Worm (Caenorhabditis elegans): ENCODE data around the gene tlk-1.

Gene tlk-1

DNA sequence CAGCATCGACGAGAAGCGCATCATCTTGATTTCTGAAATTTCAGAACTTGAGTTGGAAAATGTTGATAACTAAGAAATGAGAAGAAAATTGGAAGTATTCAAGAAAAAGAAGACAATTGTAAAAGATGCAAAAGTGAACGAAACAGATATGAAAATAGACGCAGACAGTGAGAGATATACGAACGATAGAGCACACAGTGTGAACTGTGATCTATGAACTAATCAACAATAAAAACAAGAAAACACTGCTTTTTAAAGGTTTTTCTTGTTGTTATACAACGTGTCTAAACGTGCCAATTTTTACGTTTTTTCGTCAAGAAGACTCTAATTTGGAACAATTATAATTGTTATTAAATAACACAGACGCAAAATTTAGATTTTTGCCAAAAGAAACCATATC, 53.2 kb downstream of the tlk-1 start, which contains the start of gene ech-6:
ech-6 (minus strand) TSS at position 32 of the 400 bp plus-strand sequence.
- TF ChIP-seq nhr-28 (tag; optimal IDR thresholded peaks at IDR 0.05), result no peak
- no peak for TF ChIP-seq eor-1 (tag; optimal IDR thresholded peaks at IDR 0.05)
- TF ChIP-seq nhr-77 (tag; optimal IDR thresholded peaks at IDR 0.05), result no peak
- TF ChIP-seq tbx-2 (tag; optimal IDR thresholded peaks at IDR 0.05), result no peak
- no peak for TF ChIP-seq unc-62 (GFP tag; optimal IDR thresholded peaks at IDR 0.05)
- TF ChIP-seq nhr-12 (tag; optimal IDR thresholded peaks at IDR 0.05), result no peak
- TF ChIP-seq ceh-9 (tag; optimal IDR thresholded peaks at IDR 0.05), result no peak
- no peak for TF ChIP-seq nhr-11 (tag; optimal IDR thresholded peaks at IDR 0.05)
- TF ChIP-seq jun-1 (tag; optimal IDR thresholded peaks at IDR 0.05), result no peak
- TF ChIP-seq nhr-25 (tag; optimal IDR thresholded peaks at IDR 0.05), result no peak
- no peak for TF ChIP-seq fkh-10 (GFP tag; optimal IDR thresholded peaks at IDR 0.05)
- TF ChIP-seq nhr-43 (tag; optimal IDR thresholded peaks at IDR 0.05; ENCODE audit: poor library complexity, severe bottlenecking), result peak; percentile 70
- no peak for TF ChIP-seq elt-1 (tag; optimal IDR thresholded peaks at IDR 0.05)
- peak; percentile 40 for TF ChIP-seq elt-2 (tag; optimal IDR thresholded peaks at IDR 0.05)
- no peak for TF ChIP-seq ZK546.5 (tag; optimal IDR thresholded peaks at IDR 0.05)
- no peak for TF ChIP-seq hmg-11 (tag; optimal IDR thresholded peaks at IDR 0.05)
- TF ChIP-seq nhr-67 (tag; optimal IDR thresholded peaks at IDR 0.05), result no peak
- no peak for TF ChIP-seq aly-2 (tag; optimal IDR thresholded peaks at IDR 0.05)
- no peak for TF ChIP-seq elt-3 (tag; optimal IDR thresholded peaks at IDR 0.05)
- no peak for TF ChIP-seq ceh-28 (tag; optimal IDR thresholded peaks at IDR 0.05)
- TF ChIP-seq zag-1 (tag; optimal IDR thresholded peaks at IDR 0.05), result no peak
- no peak for TF ChIP-seq egl-5 (tag; optimal IDR thresholded peaks at IDR 0.05)
- TF ChIP-seq skn-1 (tag; optimal IDR thresholded peaks at IDR 0.05), result no peak
- no peak for TF ChIP-seq nhr-76 (tag; optimal IDR thresholded peaks at IDR 0.05)
- TF ChIP-seq ceh-16 (tag; optimal IDR thresholded peaks at IDR 0.05), result no peak
- no peak for TF ChIP-seq nhr-237 (tag; optimal IDR thresholded peaks at IDR 0.05)
- peak; percentile 65 for TF ChIP-seq pha-4 (tag; optimal IDR thresholded peaks at IDR 0.05)
- peak; percentile 35 for TF ChIP-seq pqm-1 (tag; optimal IDR thresholded peaks at IDR 0.05)
- TF ChIP-seq ceh-82 (tag; optimal IDR thresholded peaks at IDR 0.05), result no peak
- TF ChIP-seq nfya-1 (tag; optimal IDR thresholded peaks at IDR 0.05; ENCODE audit: insufficient read depth), result peak; percentile 20
- TF ChIP-seq ztf-11 (tag; optimal IDR thresholded peaks at IDR 0.05), result no peak
- TF ChIP-seq sea-2 (GFP tag; optimal IDR thresholded peaks at IDR 0.05), result no peak
- TF ChIP-seq ztf-4 (tag; optimal IDR thresholded peaks at IDR 0.05), result no peak
- TF ChIP-seq snpc-4 (tag; optimal IDR thresholded peaks at IDR 0.05), result no peak
- no peak for TF ChIP-seq lin-15B (tag; optimal IDR thresholded peaks at IDR 0.05)
- TF ChIP-seq mml-1 (tag; optimal IDR thresholded peaks at IDR 0.05), result no peak
- no peak for TF ChIP-seq R02D3.7 (tag; optimal IDR thresholded peaks at IDR 0.05)
- no peak for TF ChIP-seq nhr-23 (tag; optimal IDR thresholded peaks at IDR 0.05)
- peak; percentile 4 for TF ChIP-seq lsy-12 (tag; optimal IDR thresholded peaks at IDR 0.05)
- TF ChIP-seq fos-1 (tag; optimal IDR thresholded peaks at IDR 0.05), result no peak
- no peak for TF ChIP-seq daf-12 (tag; optimal IDR thresholded peaks at IDR 0.05)
- no peak for TF ChIP-seq unc-39 (tag; optimal IDR thresholded peaks at IDR 0.05)
- TF ChIP-seq fkh-2 (tag; optimal IDR thresholded peaks at IDR 0.05), result no peak
- no peak for TF ChIP-seq lin-39 (tag; optimal IDR thresholded peaks at IDR 0.05)
- no peak for TF ChIP-seq mdl-1 (tag; optimal IDR thresholded peaks at IDR 0.05)
- peak; percentile 7 for TF ChIP-seq ama-1 (optimal IDR thresholded peaks at IDR 0.05)
- TF ChIP-seq egl-27 (tag; optimal IDR thresholded peaks at IDR 0.05), result no peak

DNA sequence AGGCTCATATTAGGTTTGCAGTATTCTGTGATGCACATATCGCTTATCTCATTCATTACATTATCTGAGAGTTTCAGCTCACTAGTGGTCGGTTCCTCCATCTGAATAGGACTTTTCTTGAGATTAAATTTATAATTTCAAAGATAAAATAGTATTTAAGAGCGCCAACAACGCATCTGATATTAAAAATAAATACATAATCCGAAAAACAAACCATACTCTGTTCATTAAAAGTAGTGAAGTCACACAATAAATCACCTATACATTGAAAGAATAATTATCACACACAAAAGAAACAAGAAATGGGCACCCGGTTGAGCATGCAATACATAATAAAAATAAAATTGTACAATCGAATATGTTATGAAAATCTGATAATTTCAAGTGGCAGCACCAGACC, 57.7 kb downstream of the tlk-1 start, which contains the start of gene vps-53:
vps-53 (minus strand) TSS at position 101 of the 400 bp plus-strand sequence.
- no peak for TF ChIP-seq lsy-12 (tag; optimal IDR thresholded peaks at IDR 0.05)
- no peak for TF ChIP-seq unc-62 (GFP tag; optimal IDR thresholded peaks at IDR 0.05)
- no peak for TF ChIP-seq lin-39 (tag; optimal IDR thresholded peaks at IDR 0.05)
- TF ChIP-seq skn-1 (tag; optimal IDR thresholded peaks at IDR 0.05), result no peak
- no peak for TF ChIP-seq zag-1 (tag; optimal IDR thresholded peaks at IDR 0.05)
- TF ChIP-seq nhr-25 (tag; optimal IDR thresholded peaks at IDR 0.05), result no peak
- no peak for TF ChIP-seq pqm-1 (tag; optimal IDR thresholded peaks at IDR 0.05)
- TF ChIP-seq nhr-23 (tag; optimal IDR thresholded peaks at IDR 0.05), result no peak
- no peak for TF ChIP-seq fkh-2 (tag; optimal IDR thresholded peaks at IDR 0.05)
- no peak for TF ChIP-seq mdl-1 (tag; optimal IDR thresholded peaks at IDR 0.05)
- TF ChIP-seq unc-39 (tag; optimal IDR thresholded peaks at IDR 0.05), result no peak
- no peak for TF ChIP-seq ceh-16 (tag; optimal IDR thresholded peaks at IDR 0.05)

Measured in whole organism, L3 larva.